5 fruit fly cellular contexts compared by ENCODE assay signal in the genomic region with DNA sequence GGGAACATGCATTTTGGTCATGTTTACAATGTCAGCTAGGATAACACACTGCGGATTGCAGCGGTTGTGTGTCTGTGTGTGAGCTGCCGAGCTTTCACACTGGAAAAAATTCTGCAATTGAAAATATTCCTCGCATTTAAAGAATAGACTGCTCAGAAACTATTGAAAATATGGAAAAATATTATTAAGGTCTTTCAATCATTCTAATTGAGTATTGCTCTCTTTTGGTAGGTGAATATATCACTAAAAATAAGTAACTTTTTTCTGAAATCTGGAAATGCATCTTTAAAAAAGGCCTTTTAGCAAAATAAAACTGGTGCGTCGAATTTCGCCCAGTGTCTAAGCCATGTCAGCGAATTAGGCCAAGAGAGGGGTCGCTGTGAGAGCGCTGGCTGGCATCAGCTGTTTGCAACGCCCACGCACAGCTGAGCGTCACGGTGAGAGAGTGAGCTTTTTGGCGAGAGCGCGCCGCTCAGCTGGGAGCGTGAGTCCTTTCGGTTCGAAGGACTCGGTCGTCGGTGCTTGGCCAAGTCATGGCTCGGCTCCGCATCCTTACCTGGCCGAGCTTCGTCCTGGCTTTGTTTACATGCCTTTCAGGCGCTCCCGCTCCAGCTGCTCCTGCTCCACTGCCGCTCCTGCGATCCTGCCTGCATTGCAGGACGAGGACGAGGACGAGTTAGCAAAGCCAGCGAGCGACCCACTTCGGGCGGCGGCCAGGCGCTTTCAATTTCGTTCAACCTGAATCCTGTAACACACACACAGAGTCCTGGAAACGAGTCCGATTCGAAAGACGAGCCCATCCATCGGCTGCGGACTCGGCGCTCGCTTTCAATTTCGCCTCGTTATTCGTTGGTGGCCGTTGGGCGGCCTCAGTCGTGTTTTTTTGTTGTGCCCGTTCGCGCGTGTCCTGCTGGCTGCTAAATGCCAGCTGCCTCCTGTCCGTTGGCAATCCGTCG.
TF ChIP-seq lines count a peak whose summit lies in the region.

A gene (plus strand): TSS at position 864 of the 956 bp plus-strand sequence.

- no peak for TF ChIP-seq CTCF in whole organism, embryonic (GFP tag; optimal IDR thresholded peaks at IDR 0.05; lab: Kevin White, UChicago)

TF ChIP-seq in whole organism, adult, 20 proteins besides CTCF, POLR2A, EP300 and RAD21 (continues in another document):
- TF ChIP-seq Hr96 (GFP tag; optimal IDR thresholded peaks at IDR 0.05; lab: Kevin White, UChicago) (peak; percentile 71), Mnt (GFP tag; optimal IDR thresholded peaks at IDR 0.05; lab: Kevin White, UChicago) (peak; percentile 16), CG7101 (tag; optimal IDR thresholded peaks at IDR 0.05; lab: Kevin White, UChicago) (peak; percentile 58), CG1620 (GFP tag; optimal IDR thresholded peaks at IDR 0.05; lab: Kevin White, UChicago) (no peak), CG11617 (GFP tag; optimal IDR thresholded peaks at IDR 0.05; lab: Kevin White, UChicago) (peak; percentile 56), CG12768 (GFP tag; optimal IDR thresholded peaks at IDR 0.05; lab: Kevin White, UChicago) (peak; percentile 80), cnc (optimal IDR thresholded peaks at IDR 0.05; lab: Kevin White, UChicago) (no peak), pad (GFP tag; optimal IDR thresholded peaks at IDR 0.05; lab: Kevin White, UChicago) (peak; percentile 19), cic (GFP tag; optimal IDR thresholded peaks at IDR 0.05; lab: Kevin White, UChicago) (peak; percentile 10), Crg-1 (GFP tag; optimal IDR thresholded peaks at IDR 0.05; lab: Kevin White, UChicago) (peak; percentile 12), CG5204 (GFP tag; optimal IDR thresholded peaks at IDR 0.05; lab: Kevin White, UChicago) (peak; percentile 81), CG33017 (tag; optimal IDR thresholded peaks at IDR 0.05; lab: Kevin White, UChicago) (peak; percentile 80), Clk (GFP tag; optimal IDR thresholded peaks at IDR 0.05; lab: Kevin White, UChicago) (peak; percentile 61), tj (GFP tag; optimal IDR thresholded peaks at IDR 0.05; lab: Kevin White, UChicago) (peak; percentile 38), kay (GFP tag; lab: Kevin White, UChicago; ENCODE audit: borderline replicate concordance) (no peak), bab1 (GFP tag; optimal IDR thresholded peaks at IDR 0.05; lab: Kevin White, UChicago) (no peak)

TF ChIP-seq in whole organism, embryonic, 481 proteins besides CTCF, POLR2A, EP300 and RAD21 (continues in another document):
- TF ChIP-seq dpn (GFP tag; optimal IDR thresholded peaks at IDR 0.05; lab: Kevin White, UChicago) = peak; percentile 14 to 28
- TF ChIP-seq Eip74EF (GFP tag; optimal IDR thresholded peaks at IDR 0.05; lab: Kevin White, UChicago) = no peak
- no peak for TF ChIP-seq ac (GFP tag; optimal IDR thresholded peaks at IDR 0.05; lab: Kevin White, UChicago)
- TF ChIP-seq Mrtf (GFP tag; IDR thresholded peaks at IDR 0.05; lab: Robert Waterston, UW) = no peak
- TF ChIP-seq CG10462 (GFP tag; optimal IDR thresholded peaks at IDR 0.05; lab: Kevin White, UChicago) = no peak
- no peak for TF ChIP-seq kni (GFP tag; optimal IDR thresholded peaks at IDR 0.05; lab: Kevin White, UChicago)
- TF ChIP-seq CG2129 (GFP tag; IDR thresholded peaks at IDR 0.05; lab: Robert Waterston, UW; ENCODE audit: partially characterized antibody) = no peak
- no peak for TF ChIP-seq CG17186 (GFP tag; optimal IDR thresholded peaks at IDR 0.05; lab: Kevin White, UChicago)
- TF ChIP-seq CG2875 (GFP tag; optimal IDR thresholded peaks at IDR 0.05; lab: Kevin White, UChicago) = no peak
- no peak for TF ChIP-seq hb (GFP tag; IDR thresholded peaks at IDR 0.05; lab: Robert Waterston, UW; ENCODE audit: partially characterized antibody)
- peak; percentile 17 for TF ChIP-seq CG15011 (GFP tag; optimal IDR thresholded peaks at IDR 0.05; lab: Kevin White, UChicago)
- no peak for TF ChIP-seq CG32767 (GFP tag; IDR thresholded peaks at IDR 0.05; lab: Robert Waterston, UW)
- TF ChIP-seq CG10979 (tag; optimal IDR thresholded peaks at IDR 0.05; lab: Kevin White, UChicago) = no peak
- TF ChIP-seq CG13894 (tag; optimal IDR thresholded peaks at IDR 0.05; lab: Kevin White, UChicago) = no peak
- no peak for TF ChIP-seq eyg (GFP tag; optimal IDR thresholded peaks at IDR 0.05; lab: Kevin White, UChicago)
- TF ChIP-seq kah (GFP tag; optimal IDR thresholded peaks at IDR 0.05; lab: Kevin White, UChicago) = no peak

TF ChIP-seq in whole organism, prepupa, 60 proteins besides CTCF, POLR2A, EP300 and RAD21 (continues in another document):
- TF ChIP-seq Sox14 (GFP tag; optimal IDR thresholded peaks at IDR 0.05; lab: Kevin White, UChicago) (peak; percentile 30), CG3032 (tag; optimal IDR thresholded peaks at IDR 0.05; lab: Kevin White, UChicago) (peak; percentile 55), topi (GFP tag; optimal IDR thresholded peaks at IDR 0.05; lab: Kevin White, UChicago) (peak; percentile 54), CG11902 (GFP tag; optimal IDR thresholded peaks at IDR 0.05; lab: Kevin White, UChicago) (peak; percentile 18), Met (GFP tag; optimal IDR thresholded peaks at IDR 0.05; lab: Kevin White, UChicago) (peak; percentile 36), net (GFP tag; optimal IDR thresholded peaks at IDR 0.05; lab: Kevin White, UChicago) (peak; percentile 40), Smox (GFP tag; optimal IDR thresholded peaks at IDR 0.05; lab: Kevin White, UChicago) (peak; percentile 29), CG6276 (GFP tag; optimal IDR thresholded peaks at IDR 0.05; lab: Kevin White, UChicago) (peak; percentile 26), Sox102F (GFP tag; optimal IDR thresholded peaks at IDR 0.05; lab: Kevin White, UChicago) (peak; percentile 41), CG34406 (GFP tag; optimal IDR thresholded peaks at IDR 0.05; lab: Kevin White, UChicago) (peak; percentile 24), fd85E (GFP tag; optimal IDR thresholded peaks at IDR 0.05; lab: Kevin White, UChicago) (no peak), dsx (GFP tag; optimal IDR thresholded peaks at IDR 0.05; lab: Kevin White, UChicago; ENCODE audit: poor library complexity, severe bottlenecking) (peak; percentile 49), cyc (GFP tag; optimal IDR thresholded peaks at IDR 0.05; lab: Kevin White, UChicago) (peak; percentile 42), vri (GFP tag; optimal IDR thresholded peaks at IDR 0.05; lab: Kevin White, UChicago) (no peak), Eip78C (GFP tag; lab: Kevin White, UChicago) (peak; percentile 85), CG16779 (tag; optimal IDR thresholded peaks at IDR 0.05; lab: Kevin White, UChicago) (peak; percentile 17)

TF ChIP-seq in whole organism, pupa, 21 proteins besides CTCF, POLR2A, EP300 and RAD21:
- TF ChIP-seq Pif1B (GFP tag; optimal IDR thresholded peaks at IDR 0.05; lab: Kevin White, UChicago) (peak; percentile 12), CG14655 (GFP tag; optimal IDR thresholded peaks at IDR 0.05; lab: Kevin White, UChicago) (peak; percentile 65), CG10348 (GFP tag; IDR thresholded peaks at IDR 0.05; lab: Robert Waterston, UW) (no peak), CG8159 (tag; optimal IDR thresholded peaks at IDR 0.05; lab: Kevin White, UChicago) (peak; percentile 71), CG34367 (tag; optimal IDR thresholded peaks at IDR 0.05; lab: Kevin White, UChicago) (peak; percentile 9), CG4496 (GFP tag; IDR thresholded peaks at IDR 0.05; lab: Robert Waterston, UW) (peak; percentile 11; the same call in 1 of the 3 replicates), CG15710 (tag; optimal IDR thresholded peaks at IDR 0.05; lab: Kevin White, UChicago) (peak; percentile 56), rn (GFP tag; IDR thresholded peaks at IDR 0.05; lab: Robert Waterston, UW) (no peak), Snoo (tag; optimal IDR thresholded peaks at IDR 0.05; lab: Kevin White, UChicago) (no peak), CG8301 (tag; optimal IDR thresholded peaks at IDR 0.05; lab: Kevin White, UChicago) (peak; percentile 49), Pif1A (GFP tag; optimal IDR thresholded peaks at IDR 0.05; lab: Kevin White, UChicago) (peak; percentile 34)

TF ChIP-seq in whole organism, wandering third instar larva, 38 proteins besides CTCF, POLR2A, EP300 and RAD21:
- TF ChIP-seq Myc (optimal IDR thresholded peaks at IDR 0.05; lab: Kevin White, UChicago) = no peak
- TF ChIP-seq tai (GFP tag; optimal IDR thresholded peaks at IDR 0.05; lab: Kevin White, UChicago) = no peak
- TF ChIP-seq ey (GFP tag; optimal IDR thresholded peaks at IDR 0.05; lab: Kevin White, UChicago) = peak; percentile 30
- TF ChIP-seq OdsH (GFP tag; optimal IDR thresholded peaks at IDR 0.05; lab: Kevin White, UChicago) = no peak
- peak; percentile 31 for TF ChIP-seq Sp1 (GFP tag; optimal IDR thresholded peaks at IDR 0.05; lab: Kevin White, UChicago)
- no peak for TF ChIP-seq psq (GFP tag; optimal IDR thresholded peaks at IDR 0.05; lab: Kevin White, UChicago)
- TF ChIP-seq Abd-B (GFP tag; optimal IDR thresholded peaks at IDR 0.05; lab: Kevin White, UChicago) = no peak
- no peak for TF ChIP-seq Rel (GFP tag; optimal IDR thresholded peaks at IDR 0.05; lab: Kevin White, UChicago)
- no peak for TF ChIP-seq Rel (tag; optimal IDR thresholded peaks at IDR 0.05; lab: Kevin White, UChicago)
- peak; percentile 35 for TF ChIP-seq HLH106 (tag; optimal IDR thresholded peaks at IDR 0.05; lab: Kevin White, UChicago)
- TF ChIP-seq GATAd (GFP tag; optimal IDR thresholded peaks at IDR 0.05; lab: Kevin White, UChicago) = no peak
- no peak for TF ChIP-seq CG32264 (GFP tag; optimal IDR thresholded peaks at IDR 0.05; lab: Kevin White, UChicago)
- no peak for TF ChIP-seq N (GFP tag; optimal IDR thresholded peaks at IDR 0.05; lab: Kevin White, UChicago)
- peak; percentile 20 for TF ChIP-seq h (GFP tag; optimal IDR thresholded peaks at IDR 0.05; lab: Kevin White, UChicago)
- no peak for TF ChIP-seq dmrt93B (GFP tag; optimal IDR thresholded peaks at IDR 0.05; lab: Kevin White, UChicago)
- no peak for TF ChIP-seq jim (GFP tag; optimal IDR thresholded peaks at IDR 0.05; lab: Kevin White, UChicago)
- TF ChIP-seq Dfd (GFP tag; optimal IDR thresholded peaks at IDR 0.05; lab: Kevin White, UChicago) = no peak
- TF ChIP-seq sage (GFP tag; optimal IDR thresholded peaks at IDR 0.05; lab: Kevin White, UChicago) = no peak
- TF ChIP-seq pan (optimal IDR thresholded peaks at IDR 0.05; lab: Kevin White, UChicago) = no peak
- TF ChIP-seq br (GFP tag; optimal IDR thresholded peaks at IDR 0.05; lab: Kevin White, UChicago) = no peak
- no peak for TF ChIP-seq brk (GFP tag; optimal IDR thresholded peaks at IDR 0.05; lab: Kevin White, UChicago)
- no peak for TF ChIP-seq rgr (GFP tag; optimal IDR thresholded peaks at IDR 0.05; lab: Kevin White, UChicago)
- TF ChIP-seq foxo (GFP tag; optimal IDR thresholded peaks at IDR 0.05; lab: Kevin White, UChicago) = peak in 1 of 2 experiments; percentile 31
- peak; percentile 50 for TF ChIP-seq fru (GFP tag; optimal IDR thresholded peaks at IDR 0.05; lab: Kevin White, UChicago)
- TF ChIP-seq Hr83 (GFP tag; optimal IDR thresholded peaks at IDR 0.05; lab: Kevin White, UChicago; ENCODE audit: poor library complexity, severe bottlenecking) = no peak
